Worm (Caenorhabditis elegans) whole organism, late embryonic: Measurements from ENCODE around the gene alh-9.
A peak's percentile ranks its signal among the peaks of the same experiment; 100 is the strongest.

ENCODE experiments used
- C08G9.2 ChIP-seq: sonication (generic microtip); optimal IDR thresholded peaks from 2 replicates; lab custom pipeline; 2016; ENCODE audit warnings: mild to moderate bottlenecking, missing genetic modification characterization, moderate library complexity, missing compliant biosample characterization
- C38D4.7 ChIP-seq: fragments of 200-800 bp; sonication (Bioruptor generic); optimal IDR thresholded peaks from 2 replicates; lab custom pipeline; 2018; ENCODE audit warnings: mild to moderate bottlenecking, missing genetic modification characterization, moderate library complexity, missing compliant biosample characterization
- F13H6.1 ChIP-seq: sonication (generic microtip); optimal IDR thresholded peaks from 2 replicates; lab custom pipeline; 2016; ENCODE audit warnings: missing genetic modification characterization, missing compliant biosample characterization
- T23F11.4 ChIP-seq: fragments of 200-800 bp; sonication (Bioruptor generic); optimal IDR thresholded peaks from 2 replicates; lab custom pipeline; 2018; ENCODE audit warnings: mild to moderate bottlenecking, missing genetic modification characterization, missing compliant biosample characterization
- ceh-14 ChIP-seq: sonication (generic microtip); optimal IDR thresholded peaks from 2 replicates; lab custom pipeline; 2016; ENCODE audit warnings: missing genotype, missing genetic modification characterization, missing compliant biosample characterization
- ceh-18 ChIP-seq: sonication (generic microtip); optimal IDR thresholded peaks from 2 replicates; lab custom pipeline; 2016; ENCODE audit warnings: missing genetic modification characterization, missing compliant biosample characterization
- ceh-19 ChIP-seq: fragments of 200-800 bp; sonication (Bioruptor generic); optimal IDR thresholded peaks from 2 replicates; lab custom pipeline; 2018; ENCODE audit warnings: mild to moderate bottlenecking, missing genetic modification characterization, missing compliant biosample characterization
- ceh-2 ChIP-seq: sonication (generic microtip); optimal IDR thresholded peaks from 2 replicates; lab custom pipeline; 2016; ENCODE audit warnings: missing genotype, missing genetic modification characterization, missing compliant biosample characterization
- ceh-22 ChIP-seq: sonication (generic microtip); optimal IDR thresholded peaks from 2 replicates; lab custom pipeline; 2017; ENCODE audit warnings: missing biosample characterization, missing genetic modification characterization
- ceh-24 ChIP-seq: sonication (generic microtip); optimal IDR thresholded peaks from 2 replicates; lab custom pipeline; 2016; ENCODE audit warnings: mild to moderate bottlenecking, missing genetic modification characterization, missing compliant biosample characterization
- ceh-30 ChIP-seq: fragments of 150-350 bp; optimal IDR thresholded peaks from 2 replicates; lab custom pipeline; 2014; ENCODE audit warnings: missing biosample characterization, missing genetic modification characterization
- ceh-31 ChIP-seq: sonication (generic microtip); optimal IDR thresholded peaks from 2 replicates; lab custom pipeline; 2016; ENCODE audit warnings: missing genetic modification characterization, missing compliant biosample characterization
- dve-1 ChIP-seq: sonication (generic microtip); optimal IDR thresholded peaks from 2 replicates; lab custom pipeline; 2017; ENCODE audit warnings: antibody characterized with exemption, mild to moderate bottlenecking, missing genetic modification characterization, missing compliant biosample characterization
- elt-2 ChIP-seq: sonication (generic microtip); optimal IDR thresholded peaks from 2 replicates; lab custom pipeline; 2016; ENCODE audit warnings: missing genetic modification reagents, missing genetic modification characterization, missing compliant biosample characterization
- elt-4 ChIP-seq: sonication (generic microtip); optimal IDR thresholded peaks from 2 replicates; lab custom pipeline; 2016; ENCODE audit warnings: missing genetic modification characterization, missing compliant biosample characterization
- ets-4 ChIP-seq: sonication (generic microtip); optimal IDR thresholded peaks from 2 replicates; lab custom pipeline; 2016; ENCODE audit warnings: missing genetic modification characterization, missing compliant biosample characterization
- fax-1 ChIP-seq: sonication (generic microtip); optimal IDR thresholded peaks from 2 replicates; lab custom pipeline; 2016; ENCODE audit warnings: missing genotype, missing genetic modification characterization, missing compliant biosample characterization
- fkh-6 ChIP-seq: sonication (generic microtip); optimal IDR thresholded peaks from 2 replicates; lab custom pipeline; 2016; ENCODE audit warnings: missing genetic modification characterization, missing compliant biosample characterization
- gmeb-2 ChIP-seq: sonication (generic microtip); optimal IDR thresholded peaks from 2 replicates; lab custom pipeline; 2016; ENCODE audit warnings: missing genetic modification characterization, inconsistent platforms, missing compliant biosample characterization
- hlh-13 ChIP-seq: fragments of 200-800 bp; sonication (Bioruptor generic); optimal IDR thresholded peaks from 2 replicates; lab custom pipeline; 2018; ENCODE audit warnings: mild to moderate bottlenecking, missing genetic modification characterization, missing compliant biosample characterization
- hlh-15 ChIP-seq: sonication (generic microtip); optimal IDR thresholded peaks from 2 replicates; lab custom pipeline; 2016; ENCODE audit warnings: missing genetic modification characterization, missing compliant biosample characterization
- hlh-30 ChIP-seq: sonication (generic microtip); optimal IDR thresholded peaks from 2 replicates; lab custom pipeline; 2017; ENCODE audit warnings: antibody characterized with exemption, missing genetic modification characterization, missing compliant biosample characterization; ENCODE audit not compliant: insufficient read depth
- hlh-6 ChIP-seq: sonication (generic microtip); optimal IDR thresholded peaks from 2 replicates; lab custom pipeline; 2016; ENCODE audit warnings: missing genotype, missing genetic modification characterization, missing compliant biosample characterization
- hlh-8 ChIP-seq: sonication (generic microtip); optimal IDR thresholded peaks from 2 replicates; lab custom pipeline; 2016; ENCODE audit warnings: missing genotype, missing genetic modification characterization, missing compliant biosample characterization
- lim-6 ChIP-seq: sonication (generic microtip); optimal IDR thresholded peaks from 2 replicates; lab custom pipeline; 2016; ENCODE audit warnings: missing genetic modification characterization, missing compliant biosample characterization
- lin-11 ChIP-seq: fragments of 200-800 bp; sonication (Bioruptor generic); optimal IDR thresholded peaks from 2 replicates; lab custom pipeline; 2018; ENCODE audit warnings: mild to moderate bottlenecking, missing genetic modification characterization, missing compliant biosample characterization
- madf-2 ChIP-seq: sonication (generic microtip); optimal IDR thresholded peaks from 2 replicates; lab custom pipeline; 2017; ENCODE audit warnings: missing genetic modification characterization, missing compliant biosample characterization
- nfya-1 ChIP-seq: sonication (generic microtip); optimal IDR thresholded peaks from 2 replicates; lab custom pipeline; 2017; ENCODE audit warnings: missing genetic modification characterization, mild to moderate bottlenecking, missing compliant biosample characterization, antibody characterized with exemption, moderate library complexity
- nhr-232 ChIP-seq: sonication (generic microtip); optimal IDR thresholded peaks from 2 replicates; lab custom pipeline; 2016; ENCODE audit warnings: missing genetic modification characterization, missing compliant biosample characterization
- odd-2 ChIP-seq: sonication (generic microtip); optimal IDR thresholded peaks from 2 replicates; lab custom pipeline; 2017; ENCODE audit warnings: antibody characterized with exemption, mild to moderate bottlenecking, missing genetic modification characterization, missing compliant biosample characterization
- pag-3 ChIP-seq: sonication (generic microtip); optimal IDR thresholded peaks from 2 replicates; lab custom pipeline; 2016; ENCODE audit warnings: missing compliant biosample characterization, missing genetic modification characterization, borderline replicate concordance
- pat-9 ChIP-seq: fragments of 200-800 bp; sonication (Bioruptor generic); optimal IDR thresholded peaks from 2 replicates; lab custom pipeline; 2018; ENCODE audit warnings: mild to moderate bottlenecking, missing genetic modification characterization, moderate library complexity, missing compliant biosample characterization
- pha-2 ChIP-seq: sonication (generic microtip); optimal IDR thresholded peaks from 2 replicates; lab custom pipeline; 2017; ENCODE audit warnings: mild to moderate bottlenecking, missing genetic modification characterization, missing compliant biosample characterization
- pqm-1 ChIP-seq: sonication (generic microtip); optimal IDR thresholded peaks from 2 replicates; lab custom pipeline; 2016; ENCODE audit warnings: missing genetic modification characterization, missing compliant biosample characterization
- ref-2 ChIP-seq: sonication (generic microtip); optimal IDR thresholded peaks from 2 replicates; lab custom pipeline; 2016; ENCODE audit warnings: missing genetic modification characterization, missing compliant biosample characterization
- rnt-1 ChIP-seq: sonication (generic microtip); optimal IDR thresholded peaks from 2 replicates; lab custom pipeline; 2016; ENCODE audit warnings: missing genetic modification characterization, missing compliant biosample characterization
- sdc-2 ChIP-seq: sonication (generic microtip); optimal IDR thresholded peaks from 2 replicates; lab custom pipeline; 2016; ENCODE audit warnings: missing genotype, missing genetic modification characterization, missing compliant biosample characterization
- tbx-2 ChIP-seq: sonication (generic microtip); optimal IDR thresholded peaks from 2 replicates; lab custom pipeline; 2016; ENCODE audit warnings: missing genetic modification characterization, missing compliant biosample characterization
- ttx-3 ChIP-seq: sonication (generic microtip); optimal IDR thresholded peaks from 2 replicates; lab custom pipeline; 2016; ENCODE audit warnings: missing genetic modification reagents, missing genetic modification characterization, missing compliant biosample characterization
- unc-3 ChIP-seq, 2 experiments: fragments of 200-800 bp in 1 of 2; sonication (Bioruptor generic) in 1 of 2; sonication (generic microtip) in 1 of 2; conservative IDR thresholded peaks in 1 of 2; optimal IDR thresholded peaks in 1 of 2; 2 replicates each; pipeline versions ENCODE4 v1.3.6 to Lab custom; 2016 to 2022; ENCODE audit warnings: missing compliant biosample characterization in 2 of 2, missing genetic modification characterization in 2 of 2, missing genetic modification reagents in 1 of 2
- unc-42 ChIP-seq: sonication (generic microtip); optimal IDR thresholded peaks from 2 replicates; lab custom pipeline; 2016; ENCODE audit warnings: missing genotype, missing genetic modification characterization, missing compliant biosample characterization
- zip-5 ChIP-seq: sonication (generic microtip); optimal IDR thresholded peaks from 2 replicates; lab custom pipeline; 2016; ENCODE audit warnings: missing genetic modification characterization, missing compliant biosample characterization

The alh-9 gene

ce11 chrIII:5846412-5846811, 9.4 kb upstream of the alh-9 start:
- TF ChIP-seq madf-2 (tag; lab: Kevin White, UChicago) = no peak
- TF ChIP-seq unc-42 (tag; lab: Kevin White, UChicago) = peak; percentile 38
- TF ChIP-seq pat-9 = no peak
- peak; percentile 0 for TF ChIP-seq ceh-18 (tag; lab: Kevin White, UChicago)
- TF ChIP-seq dve-1 (tag; lab: Kevin White, UChicago) = no peak

- TF ChIP-seq nfya-1 (tag; lab: Kevin White, UChicago) = no peak
- TF ChIP-seq ceh-31 (tag; lab: Kevin White, UChicago) = peak; percentile 70
- TF ChIP-seq T23F11.4 = no peak
- TF ChIP-seq hlh-8 (tag; lab: Kevin White, UChicago) = peak; percentile 7
- TF ChIP-seq fax-1 (tag; lab: Kevin White, UChicago) = peak; percentile 7
- no peak for TF ChIP-seq unc-3 (GFP tag; conservative IDR thresholded peaks at IDR 0.05; lab: Robert Waterston, UW)
- no peak for TF ChIP-seq unc-3 (tag; optimal IDR thresholded peaks at IDR 0.05; lab: Kevin White, UChicago)
- TF ChIP-seq hlh-15 (tag; lab: Kevin White, UChicago) = no peak
- TF ChIP-seq pag-3 (tag; lab: Kevin White, UChicago) = no peak
- no peak for TF ChIP-seq zip-5 (tag; lab: Kevin White, UChicago)
- TF ChIP-seq C08G9.2 (tag; lab: Kevin White, UChicago) = no peak
- TF ChIP-seq lim-6 (tag; lab: Kevin White, UChicago) = no peak
- TF ChIP-seq hlh-30 = no peak
- TF ChIP-seq ttx-3 (tag; lab: Kevin White, UChicago) = no peak
- peak; percentile 34 for TF ChIP-seq unc-42 (tag; lab: Kevin White, UChicago)
- no peak for TF ChIP-seq ceh-2
- TF ChIP-seq pha-2 (tag; lab: Kevin White, UChicago) = no peak
- TF ChIP-seq elt-2 (tag; lab: Kevin White, UChicago) = peak; percentile 11
- TF ChIP-seq ets-4 = peak; percentile 93
- no peak for TF ChIP-seq pqm-1 (tag; lab: Kevin White, UChicago)
- no peak for TF ChIP-seq ceh-22 (tag; lab: Kevin White, UChicago)
- no peak for TF ChIP-seq nhr-232
- no peak for TF ChIP-seq ref-2 (tag; lab: Kevin White, UChicago)
- no peak for TF ChIP-seq F13H6.1 (tag; lab: Kevin White, UChicago)
- no peak for TF ChIP-seq gmeb-2 (tag; lab: Kevin White, UChicago)
- no peak for TF ChIP-seq hlh-6 (tag; lab: Kevin White, UChicago)
- TF ChIP-seq lin-11 = no peak
- peak; percentile 9 for TF ChIP-seq ceh-14
- TF ChIP-seq rnt-1 (tag; lab: Kevin White, UChicago) = no peak
- peak; percentile 14 for TF ChIP-seq tbx-2
- TF ChIP-seq sdc-2 (tag; lab: Kevin White, UChicago) = no peak
- no peak for TF ChIP-seq odd-2 (tag; lab: Kevin White, UChicago)
- no peak for TF ChIP-seq dve-1 (tag; lab: Kevin White, UChicago)
- no peak for TF ChIP-seq hlh-13
- TF ChIP-seq C38D4.7 (GFP tag; lab: Kevin White, UChicago) = no peak
- TF ChIP-seq ceh-30 (tag; lab: Kevin White, UChicago) = no peak
- TF ChIP-seq elt-4 (tag; lab: Kevin White, UChicago) = no peak
- no peak for TF ChIP-seq fkh-6
- TF ChIP-seq ceh-24 (tag; lab: Kevin White, UChicago) = no peak
Measured at ce11 chrIII:5853240-5853639, 2.6 kb upstream of the alh-9 start, which contains the start of gene ddx-23. ddx-23 (minus strand) TSS chrIII:5853269.

ce11 chrIII:5859008-5859407, 3.2 kb downstream of the alh-9 start, which contains the start of gene dpf-4:
dpf-4 (plus strand) TSS chrIII:5859308.
- TF ChIP-seq unc-42 (tag; lab: Kevin White, UChicago) = no peak
- no peak for TF ChIP-seq ceh-19 (GFP tag; lab: Kevin White, UChicago)
- no peak for TF ChIP-seq lin-11
- no peak for TF ChIP-seq ref-2 (tag; lab: Kevin White, UChicago)
- no peak for TF ChIP-seq ets-4
- no peak for TF ChIP-seq odd-2 (tag; lab: Kevin White, UChicago)
- no peak for TF ChIP-seq tbx-2
